Worm (Caenorhabditis elegans): ENCODE results near the gene H41C03.1.
A peak's percentile ranks its signal among the peaks of the same experiment; 100 is the strongest.

ce11 chrII:5866920-5867319 lies 12.7 kb downstream of the H41C03.1 start:
- TF ChIP-seq nhr-12 (tag; optimal IDR thresholded peaks at IDR 0.05): no peak
- TF ChIP-seq ztf-4 (tag; optimal IDR thresholded peaks at IDR 0.05): no peak
- no peak for TF ChIP-seq nhr-77 (tag; optimal IDR thresholded peaks at IDR 0.05)
- TF ChIP-seq skn-1 (tag; optimal IDR thresholded peaks at IDR 0.05): no peak
- no peak for TF ChIP-seq fkh-10 (GFP tag; optimal IDR thresholded peaks at IDR 0.05)
- TF ChIP-seq ZK546.5 (tag; optimal IDR thresholded peaks at IDR 0.05): no peak
- TF ChIP-seq elt-2 (tag; optimal IDR thresholded peaks at IDR 0.05): no peak
- TF ChIP-seq nfya-1 (tag; optimal IDR thresholded peaks at IDR 0.05; ENCODE audit: insufficient read depth): peak; percentile 89
- TF ChIP-seq elt-1 (tag; optimal IDR thresholded peaks at IDR 0.05): no peak
- TF ChIP-seq nhr-237 (tag; optimal IDR thresholded peaks at IDR 0.05): no peak
- no peak for TF ChIP-seq nhr-11 (tag; optimal IDR thresholded peaks at IDR 0.05)
- no peak for TF ChIP-seq aly-2 (tag; optimal IDR thresholded peaks at IDR 0.05)

Measured in whole organism, L3 larva.